Fruit fly (Drosophila melanogaster) whole organism, embryonic: ENCODE data around the gene Atg18b.

Experiments used
- BtbVII ChIP-seq: fragments of 200-800 bp; sonication (Bioruptor generic); optimal IDR thresholded peaks from 3 replicates; lab custom pipeline; 2017; ENCODE audit warnings: missing biosample characterization, mild to moderate bottlenecking, missing genetic modification characterization
- Bteb2 ChIP-seq: fragments of 200-800 bp; sonication (Bioruptor generic); optimal IDR thresholded peaks from 2 replicates; lab custom pipeline; 2016; ENCODE audit warnings: missing biosample characterization, missing genetic modification characterization
- CG11093 ChIP-seq: fragments of 200-800 bp; sonication (Bioruptor generic); IDR thresholded peaks from 3 replicates; pipeline ENCODE4 v1.3.6; 2022; ENCODE audit warnings: missing biosample characterization, missing genetic modification characterization
- CG11398 ChIP-seq: fragments of 200-800 bp; sonication (Bioruptor generic); optimal IDR thresholded peaks from 2 replicates; lab custom pipeline; 2016; ENCODE audit warnings: missing biosample characterization, missing genetic modification characterization
- CG12299 ChIP-seq: fragments of 200-800 bp; sonication (Bioruptor generic); optimal IDR thresholded peaks from 2 replicates; lab custom pipeline; 2018; ENCODE audit warnings: missing biosample characterization, mild to moderate bottlenecking, missing genetic modification characterization
- CG1233 ChIP-seq: fragments of 200-800 bp; sonication (Bioruptor generic); optimal IDR thresholded peaks from 4 replicates; lab custom pipeline; 2018; ENCODE audit warnings: missing biosample characterization, mild to moderate bottlenecking, missing genetic modification characterization
- CG12769 ChIP-seq: fragments of 200-800 bp; sonication (Bioruptor generic); optimal IDR thresholded peaks from 2 replicates; lab custom pipeline; 2019; ENCODE audit warnings: missing biosample characterization, mild to moderate bottlenecking, missing genetic modification characterization, moderate library complexity
- CG15073 ChIP-seq: fragments of 200-800 bp; sonication (Bioruptor generic); optimal IDR thresholded peaks from 2 replicates; lab custom pipeline; 2016; ENCODE audit warnings: missing biosample characterization, missing genetic modification characterization
- CG15479 ChIP-seq: fragments of 200-800 bp; sonication (Bioruptor generic); optimal IDR thresholded peaks from 3 replicates; lab custom pipeline; 2019; ENCODE audit warnings: missing biosample characterization, mild to moderate bottlenecking, missing genetic modification characterization, moderate library complexity
- CG1647 ChIP-seq: fragments of 200-800 bp; sonication (Bioruptor generic); optimal IDR thresholded peaks from 3 replicates; lab custom pipeline; 2016; ENCODE audit warnings: missing biosample characterization, missing genetic modification characterization
- CG31365 ChIP-seq: fragments of 200-800 bp; sonication (Bioruptor generic); optimal IDR thresholded peaks from 2 replicates; lab custom pipeline; 2018; ENCODE audit warnings: missing biosample characterization, mild to moderate bottlenecking, missing genetic modification characterization
- CG3995 ChIP-seq: fragments of 200-800 bp; sonication (Bioruptor generic); optimal IDR thresholded peaks from 3 replicates; lab custom pipeline; 2016; ENCODE audit warnings: missing biosample characterization, missing genetic modification characterization
- CG5245 ChIP-seq: fragments of 200-800 bp; sonication (Bioruptor generic); optimal IDR thresholded peaks from 3 replicates; lab custom pipeline; 2016; ENCODE audit warnings: missing biosample characterization, missing genetic modification characterization
- CG8388 ChIP-seq: fragments of 200-800 bp; sonication (Bioruptor generic); optimal IDR thresholded peaks from 2 replicates; lab custom pipeline; 2019; ENCODE audit warnings: missing biosample characterization, mild to moderate bottlenecking, missing genetic modification characterization, moderate library complexity
- CG9437 ChIP-seq: fragments of 200-800 bp; sonication (Bioruptor generic); optimal IDR thresholded peaks from 2 replicates; lab custom pipeline; 2018; ENCODE audit warnings: missing biosample characterization, mild to moderate bottlenecking, missing genetic modification characterization
- CG9609 ChIP-seq: fragments of 200-800 bp; sonication (Bioruptor generic); optimal IDR thresholded peaks from 3 replicates; lab custom pipeline; 2016; ENCODE audit warnings: missing biosample characterization, missing genetic modification characterization
- CG9932 ChIP-seq: fragments of 200-800 bp; sonication (Bioruptor generic); IDR thresholded peaks from 2 replicates; pipeline ENCODE4 v1.3.6; 2022; ENCODE audit warnings: missing biosample characterization, missing genetic modification characterization
- Camta ChIP-seq: fragments of 200-800 bp; sonication (Bioruptor generic); optimal IDR thresholded peaks from 2 replicates; lab custom pipeline; 2016; ENCODE audit warnings: missing biosample characterization, missing genetic modification characterization
- CrebB ChIP-seq: fragments of 200-800 bp; sonication (Bioruptor generic); optimal IDR thresholded peaks from 3 replicates; lab custom pipeline; 2018; ENCODE audit warnings: missing biosample characterization, mild to moderate bottlenecking, missing genetic modification characterization
- D19A ChIP-seq: fragments of 200-800 bp; optimal IDR thresholded peaks from 3 replicates; lab custom pipeline; 2019; ENCODE audit warnings: missing biosample characterization, mild to moderate bottlenecking, missing genetic modification characterization, moderate library complexity
- Ets97D ChIP-seq: fragments of 200-800 bp; sonication (Bioruptor generic); optimal IDR thresholded peaks from 3 replicates; lab custom pipeline; 2016; ENCODE audit warnings: missing biosample characterization, missing genetic modification characterization
- GATAe ChIP-seq: fragments of 200-800 bp; sonication (Bioruptor generic); conservative IDR thresholded peaks from 2 replicates; pipeline ENCODE4 v1.3.6; 2022; ENCODE audit warnings: missing biosample characterization, missing genetic modification characterization
- H2.0 ChIP-seq: fragments of 200-800 bp; sonication (Bioruptor generic); IDR thresholded peaks from 2 replicates; pipeline ENCODE4 v1.3.6; 2022; ENCODE audit warnings: missing biosample characterization, missing genetic modification characterization
- Hand ChIP-seq: fragments of 200-800 bp; sonication (Bioruptor generic); optimal IDR thresholded peaks from 2 replicates; lab custom pipeline; 2017; ENCODE audit warnings: mild to moderate bottlenecking, missing biosample characterization, missing genetic modification reagents, missing genetic modification characterization
- Hmr ChIP-seq: fragments of 200-800 bp; sonication (Bioruptor generic); optimal IDR thresholded peaks from 3 replicates; lab custom pipeline; 2017; ENCODE audit warnings: mild to moderate bottlenecking, missing biosample characterization, missing genetic modification reagents, missing genetic modification characterization
- Myb ChIP-seq: fragments of 200-800 bp; sonication (Bioruptor generic); optimal IDR thresholded peaks from 2 replicates; lab custom pipeline; 2016; ENCODE audit warnings: missing biosample characterization, missing genetic modification characterization
- NC2β ChIP-seq: fragments of 200-800 bp; sonication (Bioruptor generic); optimal IDR thresholded peaks from 2 replicates; lab custom pipeline; 2016; ENCODE audit warnings: missing biosample characterization, missing genetic modification characterization
- NK7.1 ChIP-seq: fragments of 200-800 bp; sonication (Bioruptor generic); optimal IDR thresholded peaks from 3 replicates; lab custom pipeline; 2016; ENCODE audit warnings: missing biosample characterization, missing genetic modification characterization
- Oli ChIP-seq: fragments of 200-800 bp; sonication (Bioruptor generic); optimal IDR thresholded peaks from 2 replicates; lab custom pipeline; 2018; ENCODE audit warnings: missing biosample characterization, mild to moderate bottlenecking, missing genetic modification characterization, moderate library complexity
- Rx ChIP-seq: fragments of 200-800 bp; sonication (Bioruptor generic); IDR thresholded peaks from 2 replicates; pipeline ENCODE4 v1.3.6; 2022; ENCODE audit warnings: missing biosample characterization, missing genetic modification characterization
- Side ChIP-seq: fragments of 200-800 bp; sonication (Bioruptor generic); optimal IDR thresholded peaks from 2 replicates; lab custom pipeline; 2016; ENCODE audit warnings: missing biosample characterization, missing genetic modification characterization
- aop ChIP-seq: fragments of 200-800 bp; sonication (Bioruptor generic); IDR thresholded peaks from 2 replicates; pipeline ENCODE4 v1.3.6; 2022; ENCODE audit warnings: missing biosample characterization, missing genetic modification characterization
- ara ChIP-seq: fragments of 200-800 bp; sonication (Bioruptor generic); IDR thresholded peaks from 2 replicates; pipeline ENCODE4 v1.3.6; 2022; ENCODE audit warnings: missing biosample characterization, missing genetic modification characterization
- bigmax ChIP-seq: fragments of 200-800 bp; sonication (Bioruptor generic); optimal IDR thresholded peaks from 2 replicates; lab custom pipeline; 2018; ENCODE audit warnings: missing biosample characterization, mild to moderate bottlenecking, missing genetic modification characterization
- crp ChIP-seq, 2 experiments: fragments of 200-800 bp; sonication (Bioruptor generic); optimal IDR thresholded peaks; 2 replicates in 1 of 2; 3 replicates in 1 of 2; lab custom pipeline; 2017; ENCODE audit warnings: missing biosample characterization in 2 of 2, missing genetic modification characterization in 2 of 2, mild to moderate bottlenecking in 1 of 2, moderate library complexity in 1 of 2
- dmrt11E ChIP-seq: fragments of 200-800 bp; sonication (Bioruptor generic); optimal IDR thresholded peaks from 3 replicates; lab custom pipeline; 2018; ENCODE audit warnings: missing biosample characterization, mild to moderate bottlenecking, missing genetic modification characterization, moderate library complexity
- eve ChIP-seq, 2 experiments: fragments of >200 bp; optimal IDR thresholded peaks; 2 replicates each; lab custom pipeline; 2017; ENCODE audit warnings: missing biosample characterization in 2 of 2, missing genetic modification characterization in 2 of 2
- ftz-f1 ChIP-seq: fragments of 200-800 bp; sonication (Bioruptor generic); optimal IDR thresholded peaks from 2 replicates; lab custom pipeline; 2016; ENCODE audit warnings: missing biosample characterization, missing genetic modification characterization
- ham ChIP-seq: fragments of 200-800 bp; sonication (Bioruptor generic); IDR thresholded peaks from 2 replicates; pipeline ENCODE4 v1.3.6; 2022; ENCODE audit warnings: missing biosample characterization, missing genetic modification characterization
- ken ChIP-seq: fragments of 200-800 bp; sonication (Bioruptor generic); IDR thresholded peaks from 3 replicates; pipeline ENCODE4 v1.3.6; 2022; ENCODE audit warnings: missing biosample characterization, missing genetic modification characterization
- lola ChIP-seq, 3 experiments: fragments of >200 bp in 2 of 3; fragments of 200-800 bp in 1 of 3; sonication (Bioruptor generic) in 1 of 3; optimal IDR thresholded peaks; 2 replicates each; lab custom pipeline; 2017 to 2019; ENCODE audit warnings: missing biosample characterization in 3 of 3, missing genetic modification characterization in 3 of 3, mild to moderate bottlenecking in 1 of 3, moderate library complexity in 1 of 3
- lov ChIP-seq, 2 experiments: fragments of 200-800 bp in 1 of 2; fragments of >200 bp in 1 of 2; sonication (Bioruptor generic) in 1 of 2; IDR thresholded peaks in 1 of 2; optimal IDR thresholded peaks in 1 of 2; 2 replicates in 1 of 2; 3 replicates in 1 of 2; pipeline versions ENCODE4 v1.3.6 to Lab custom; 2017 to 2022; ENCODE audit warnings: missing biosample characterization in 1 of 2, missing genetic modification characterization in 1 of 2
- nmo ChIP-seq: fragments of 200-800 bp; sonication (Bioruptor generic); optimal IDR thresholded peaks from 2 replicates; lab custom pipeline; 2018; ENCODE audit warnings: missing biosample characterization, mild to moderate bottlenecking, missing genetic modification characterization, moderate library complexity
- odd ChIP-seq: fragments of 200-800 bp; sonication (Bioruptor generic); optimal IDR thresholded peaks from 2 replicates; lab custom pipeline; 2017; ENCODE audit warnings: missing biosample characterization, mild to moderate bottlenecking, missing genetic modification characterization
- pan ChIP-seq, 4 experiments: fragments of >200 bp in 3 of 4; fragments of 200-800 bp in 1 of 4; sonication (Bioruptor generic) in 1 of 4; optimal IDR thresholded peaks in 3 of 4; IDR thresholded peaks in 1 of 4; 2 replicates each; pipeline versions ENCODE4 v1.3.6 to Lab custom; 2017 to 2022; ENCODE audit warnings: missing biosample characterization in 2 of 4, missing genetic modification characterization in 2 of 4, mixed read lengths in 1 of 4
- pfk ChIP-seq: fragments of 200-800 bp; sonication (Bioruptor generic); optimal IDR thresholded peaks from 2 replicates; lab custom pipeline; 2018; ENCODE audit warnings: missing biosample characterization, mild to moderate bottlenecking, missing genetic modification characterization, moderate library complexity
- sens ChIP-seq: fragments of 200-800 bp; sonication (Bioruptor generic); peaks from one replicate; lab custom pipeline; 2016; ENCODE audit warnings: missing biosample characterization, missing genetic modification characterization
- sim ChIP-seq: fragments of 200-800 bp; sonication (Bioruptor generic); IDR thresholded peaks from 2 replicates; pipeline ENCODE4 v1.3.6; 2022; ENCODE audit warnings: missing biosample characterization, missing genetic modification characterization
- sob ChIP-seq: fragments of 200-800 bp; sonication (Bioruptor generic); IDR thresholded peaks from 2 replicates; pipeline ENCODE4 v1.3.6; 2022; ENCODE audit warnings: missing biosample characterization, missing genetic modification characterization
- sr ChIP-seq: fragments of 200-800 bp; sonication (Bioruptor generic); IDR thresholded peaks from 3 replicates; pipeline ENCODE4 v1.3.6; 2022; ENCODE audit warnings: missing biosample characterization, missing genetic modification characterization

Gene Atg18b

dm6 chr2L:21218912-21219246, 1.5 kb downstream of the Atg18b start (continued):
- peak; percentile 30 for TF ChIP-seq BtbVII (GFP tag; lab: Kevin White, UChicago)
- TF ChIP-seq sens: peak; percentile 76
- no peak for TF ChIP-seq ftz-f1 (GFP tag; lab: Kevin White, UChicago)
- no peak for TF ChIP-seq Rx (GFP tag; lab: Robert Waterston, UW)
- peak; percentile 18 for TF ChIP-seq CG1233 (GFP tag; lab: Kevin White, UChicago)
- TF ChIP-seq Myb (GFP tag; lab: Kevin White, UChicago): no peak
- no peak for TF ChIP-seq crp (GFP tag; optimal IDR thresholded peaks at IDR 0.05; lab: Kevin White, UChicago)
- TF ChIP-seq NC2β (GFP tag; lab: Kevin White, UChicago): no peak
- TF ChIP-seq Hand: no peak
- 0 out of 2 replicates have a peak, but pooled peaks have one; percentile 47 for TF ChIP-seq ara
- TF ChIP-seq CG1647: no peak
- TF ChIP-seq CG11398 (GFP tag; lab: Kevin White, UChicago): no peak
- TF ChIP-seq Side (GFP tag; lab: Kevin White, UChicago): no peak
- no peak for TF ChIP-seq Oli
- TF ChIP-seq lov (optimal IDR thresholded peaks at IDR 0.05; lab: Kevin White, UChicago): no peak
- no peak for TF ChIP-seq lov (GFP tag; IDR thresholded peaks at IDR 0.05; lab: Robert Waterston, UW)
- no peak for TF ChIP-seq CG3995 (GFP tag; lab: Kevin White, UChicago)
- no peak for TF ChIP-seq CG31365
- peak; percentile 30 for TF ChIP-seq D19A (tag; lab: Kevin White, UChicago)
- no peak for TF ChIP-seq sob (GFP tag; lab: Robert Waterston, UW)
- no peak for TF ChIP-seq sr (GFP tag; lab: Robert Waterston, UW)
- TF ChIP-seq CG15073 (GFP tag; lab: Kevin White, UChicago): no peak
- TF ChIP-seq CG12769 (tag; lab: Kevin White, UChicago): peak; percentile 4
- TF ChIP-seq aop: no peak
- 0 out of 2 replicates have a peak, but pooled peaks have one; percentile 1 for TF ChIP-seq CG9932 (GFP tag; lab: Robert Waterston, UW)
- no peak for TF ChIP-seq eve (GFP tag; optimal IDR thresholded peaks at IDR 0.05; lab: Kevin White, UChicago)
- TF ChIP-seq CG9609 (GFP tag; lab: Kevin White, UChicago): no peak
- no peak for TF ChIP-seq CG8388 (GFP tag; lab: Kevin White, UChicago)
- no peak for TF ChIP-seq pan (optimal IDR thresholded peaks at IDR 0.05; lab: Kevin White, UChicago)
- TF ChIP-seq pan (GFP tag; optimal IDR thresholded peaks at IDR 0.05 in 1 of 2, IDR thresholded peaks at IDR 0.05 in 1 of 2): no peak
- no peak for TF ChIP-seq pfk (GFP tag; lab: Kevin White, UChicago)
- no peak for TF ChIP-seq Camta (GFP tag; lab: Kevin White, UChicago)
- TF ChIP-seq lola (GFP tag; optimal IDR thresholded peaks at IDR 0.05; lab: Kevin White, UChicago): peak in 1 of 3 experiments; percentile 39
- peak; percentile 9 for TF ChIP-seq dmrt11E (tag; lab: Kevin White, UChicago)
- TF ChIP-seq ham (GFP tag; lab: Robert Waterston, UW): no peak
- TF ChIP-seq bigmax (GFP tag; lab: Kevin White, UChicago): no peak
- TF ChIP-seq Bteb2: no peak
- no peak for TF ChIP-seq GATAe (GFP tag; lab: Robert Waterston, UW)
- TF ChIP-seq CG15479 (GFP tag; lab: Kevin White, UChicago): no peak
- no peak for TF ChIP-seq ken (GFP tag; lab: Robert Waterston, UW)
- TF ChIP-seq CG12299 (tag; lab: Kevin White, UChicago): no peak
- no peak for TF ChIP-seq CG11093 (GFP tag; lab: Robert Waterston, UW)
- TF ChIP-seq CrebB (tag; lab: Kevin White, UChicago): no peak
- no peak for TF ChIP-seq Hmr (GFP tag; lab: Kevin White, UChicago)
- TF ChIP-seq nmo (GFP tag; lab: Kevin White, UChicago): no peak
- no peak for TF ChIP-seq sim (GFP tag; lab: Robert Waterston, UW)
- TF ChIP-seq CG5245 (GFP tag; lab: Kevin White, UChicago): no peak
- TF ChIP-seq H2.0 (GFP tag; lab: Robert Waterston, UW): no peak
- no peak for TF ChIP-seq odd (GFP tag; lab: Kevin White, UChicago)
- TF ChIP-seq CG9437: no peak
- TF ChIP-seq NK7.1: no peak
- no peak for TF ChIP-seq Ets97D (GFP tag; lab: Kevin White, UChicago)
